Fruit fly (Drosophila melanogaster): ENCODE measurements around the gene EloB.

dm6 chr3R:20618947-20619346 is 39.3 kb upstream of the EloB start:
- no peak for TF ChIP-seq Pif1A (GFP tag; optimal IDR thresholded peaks at IDR 0.05)
- TF ChIP-seq CG14655 (GFP tag; optimal IDR thresholded peaks at IDR 0.05), result no peak
- TF ChIP-seq EcR (GFP tag; optimal IDR thresholded peaks at IDR 0.05), result no peak
- TF ChIP-seq CG9948 (tag; optimal IDR thresholded peaks at IDR 0.05), result no peak
- TF ChIP-seq CG8301 (tag; optimal IDR thresholded peaks at IDR 0.05), result no peak
- no peak for TF ChIP-seq CG34367 (tag; optimal IDR thresholded peaks at IDR 0.05)
- no peak for TF ChIP-seq CG13204 (GFP tag; optimal IDR thresholded peaks at IDR 0.05)
- no peak for TF ChIP-seq CG15710 (tag; optimal IDR thresholded peaks at IDR 0.05)
- no peak for TF ChIP-seq gl (tag; optimal IDR thresholded peaks at IDR 0.05)
- TF ChIP-seq CG10348 (GFP tag; IDR thresholded peaks at IDR 0.05), result no peak
- TF ChIP-seq CG32121 (GFP tag; IDR thresholded peaks at IDR 0.05), result no peak
- no peak for TF ChIP-seq CG4496 (GFP tag; IDR thresholded peaks at IDR 0.05)
- no peak for TF ChIP-seq Snoo (tag; optimal IDR thresholded peaks at IDR 0.05)
